Worm (Caenorhabditis elegans) whole organism, L1 larva: Measurements from ENCODE around the gene F48G7.5.
A peak's percentile ranks its signal among the peaks of the same experiment; 100 is the strongest.

Experiments
- C04F5.9 ChIP-seq: sonication (generic microtip); optimal IDR thresholded peaks from 2 replicates; lab custom pipeline; 2016; ENCODE audit warnings: missing genetic modification characterization, missing compliant biosample characterization
- C16A3.4 ChIP-seq: fragments of 150-350 bp; optimal IDR thresholded peaks from 2 replicates; lab custom pipeline; 2014; ENCODE audit warnings: missing biosample characterization, missing genetic modification characterization
- C34B4.2 ChIP-seq: sonication (generic microtip); optimal IDR thresholded peaks from 2 replicates; lab custom pipeline; 2017; ENCODE audit warnings: mild to moderate bottlenecking, missing genetic modification characterization, missing compliant biosample characterization
- aha-1 ChIP-seq: fragments of 150-350 bp; optimal IDR thresholded peaks from 2 replicates; lab custom pipeline; 2014; ENCODE audit warnings: missing biosample characterization, missing genetic modification characterization
- alr-1 ChIP-seq: fragments of 200-800 bp; sonication (Bioruptor generic); optimal IDR thresholded peaks from 2 replicates; lab custom pipeline; 2018; ENCODE audit warnings: borderline replicate concordance, mild to moderate bottlenecking, missing genetic modification characterization, missing compliant biosample characterization
- blmp-1 ChIP-seq: fragments of 150-350 bp; optimal IDR thresholded peaks from 2 replicates; lab custom pipeline; 2014; ENCODE audit warnings: missing biosample characterization, missing genetic modification characterization
- ceh-82 ChIP-seq, 3 experiments: fragments of 150-350 bp in 1 of 3; sonication (generic microtip) in 2 of 3; optimal IDR thresholded peaks; 2 replicates each; lab custom pipeline; 2014 to 2017; ENCODE audit warnings: missing biosample characterization in 3 of 3, missing genetic modification characterization in 3 of 3
- ceh-90 ChIP-seq: sonication (generic microtip); optimal IDR thresholded peaks from 2 replicates; lab custom pipeline; 2016; ENCODE audit warnings: missing genetic modification characterization, missing compliant biosample characterization
- dsc-1 ChIP-seq: sonication (generic microtip); optimal IDR thresholded peaks from 2 replicates; lab custom pipeline; 2016; ENCODE audit warnings: mild to moderate bottlenecking, missing genetic modification characterization, missing compliant biosample characterization
- efl-1 ChIP-seq, 4 experiments: fragments of 150-350 bp; optimal IDR thresholded peaks in 3 of 4; peaks in 1 of 4; 1 replicate in 1 of 4; 2 replicates in 3 of 4; lab custom pipeline; 2014; ENCODE audit warnings: missing biosample characterization in 2 of 4, missing genetic modification characterization in 2 of 4, missing genetic modification reagents in 2 of 4
- egl-27 ChIP-seq, 2 experiments: fragments of 150-350 bp in 1 of 2; sonication (generic microtip); optimal IDR thresholded peaks; 3 replicates each; lab custom pipeline; 2017 to 2018; ENCODE audit warnings: missing biosample characterization in 2 of 2, missing genetic modification characterization in 2 of 2, missing genetic modification reagents in 2 of 2
- elt-2 ChIP-seq: sonication (generic microtip); optimal IDR thresholded peaks from 2 replicates; lab custom pipeline; 2016; ENCODE audit warnings: missing genetic modification characterization, mild to moderate bottlenecking, inconsistent platforms, missing compliant biosample characterization, missing genetic modification reagents
- elt-3 ChIP-seq, 6 experiments: fragments of 150-350 bp in 1 of 6; sonication (generic microtip); optimal IDR thresholded peaks; 2 replicates each; lab custom pipeline; 2017 to 2018; ENCODE audit warnings: missing biosample characterization in 6 of 6, missing genetic modification characterization in 6 of 6, inconsistent platforms in 1 of 6
- fkh-8 ChIP-seq: sonication (generic microtip); optimal IDR thresholded peaks from 2 replicates; lab custom pipeline; 2016; ENCODE audit warnings: mild to moderate bottlenecking, missing genetic modification characterization, missing compliant biosample characterization
- hlh-4 ChIP-seq: sonication (generic microtip); optimal IDR thresholded peaks from 2 replicates; lab custom pipeline; 2016; ENCODE audit warnings: mild to moderate bottlenecking, missing genetic modification characterization, missing compliant biosample characterization
- irx-1 ChIP-seq: sonication (generic microtip); optimal IDR thresholded peaks from 2 replicates; lab custom pipeline; 2016; ENCODE audit warnings: missing genetic modification characterization, missing compliant biosample characterization
- jun-1 ChIP-seq: fragments of 150-350 bp; optimal IDR thresholded peaks from 2 replicates; lab custom pipeline; 2014; ENCODE audit warnings: missing biosample characterization, missing genetic modification reagents, missing genetic modification characterization
- lin-14 ChIP-seq: fragments of 200-800 bp; sonication (Bioruptor generic); optimal IDR thresholded peaks from 2 replicates; lab custom pipeline; 2018; ENCODE audit warnings: mild to moderate bottlenecking, missing genetic modification characterization, moderate library complexity, missing compliant biosample characterization
- lin-35 ChIP-seq, 2 experiments: fragments of 150-350 bp; optimal IDR thresholded peaks; 2 replicates each; lab custom pipeline; 2014; ENCODE audit warnings: missing biosample characterization in 2 of 2, missing genetic modification characterization in 2 of 2, missing genetic modification reagents in 2 of 2
- lsy-2 ChIP-seq, 2 experiments: fragments of 150-350 bp; optimal IDR thresholded peaks; 2 replicates each; lab custom pipeline; 2014; ENCODE audit warnings: missing biosample characterization in 2 of 2, missing genetic modification characterization in 2 of 2
- mab-9 ChIP-seq: fragments of 200-800 bp; sonication (Bioruptor generic); IDR thresholded peaks from 2 replicates; pipeline ENCODE4 v1.3.6; 2022; ENCODE audit warnings: missing genetic modification reagents, missing genetic modification characterization, missing compliant biosample characterization
- mdl-1 ChIP-seq, 2 experiments: fragments of 150-350 bp; optimal IDR thresholded peaks; 2 replicates each; lab custom pipeline; 2014 to 2017; ENCODE audit warnings: missing biosample characterization in 2 of 2, missing genetic modification characterization in 2 of 2, inconsistent platforms in 1 of 2
- mep-1 ChIP-seq: fragments of 150-350 bp; optimal IDR thresholded peaks from 2 replicates; lab custom pipeline; 2014; ENCODE audit warnings: missing biosample characterization, missing genetic modification characterization
- nhr-11 ChIP-seq: fragments of 150-350 bp; optimal IDR thresholded peaks from 2 replicates; lab custom pipeline; 2014; ENCODE audit warnings: missing biosample characterization, missing genetic modification characterization
- nhr-20 ChIP-seq: sonication (generic microtip); optimal IDR thresholded peaks from 2 replicates; lab custom pipeline; 2016; ENCODE audit warnings: mild to moderate bottlenecking, missing genetic modification characterization, missing compliant biosample characterization
- nhr-237 ChIP-seq: fragments of 150-350 bp; optimal IDR thresholded peaks from 2 replicates; lab custom pipeline; 2014; ENCODE audit warnings: missing biosample characterization, missing genetic modification characterization
- nhr-71 ChIP-seq: sonication (generic microtip); optimal IDR thresholded peaks from 2 replicates; lab custom pipeline; 2016; ENCODE audit warnings: mild to moderate bottlenecking, missing genetic modification characterization, moderate library complexity, missing compliant biosample characterization
- nhr-85 ChIP-seq: sonication (generic microtip); peaks from one replicate; lab custom pipeline; 2016; ENCODE audit warnings: missing genetic modification characterization, inconsistent platforms, missing compliant biosample characterization
- nhr-90 ChIP-seq: sonication (generic microtip); optimal IDR thresholded peaks from 2 replicates; lab custom pipeline; 2016; ENCODE audit warnings: mild to moderate bottlenecking, missing genetic modification characterization, missing compliant biosample characterization; ENCODE audit not compliant: poor library complexity
- pag-3 ChIP-seq: sonication (generic microtip); optimal IDR thresholded peaks from 2 replicates; lab custom pipeline; 2017; ENCODE audit warnings: missing genetic modification characterization, mild to moderate bottlenecking, missing compliant biosample characterization, antibody characterized with exemption, borderline replicate concordance; ENCODE audit not compliant: insufficient read depth
- pqm-1 ChIP-seq: sonication (generic microtip); optimal IDR thresholded peaks from 3 replicates; lab custom pipeline; 2017; ENCODE audit warnings: missing biosample characterization, missing genetic modification characterization
- rnt-1 ChIP-seq: sonication (generic microtip); optimal IDR thresholded peaks from 2 replicates; lab custom pipeline; 2016; ENCODE audit warnings: mild to moderate bottlenecking, missing genetic modification characterization, moderate library complexity, missing compliant biosample characterization
- skn-1 ChIP-seq: fragments of 150-350 bp; optimal IDR thresholded peaks from 2 replicates; lab custom pipeline; 2014; ENCODE audit warnings: missing biosample characterization, missing genetic modification characterization
- snpc-4 ChIP-seq: fragments of 150-350 bp; optimal IDR thresholded peaks from 2 replicates; lab custom pipeline; 2014; ENCODE audit warnings: missing biosample characterization, missing genetic modification characterization
- snu-23 ChIP-seq: sonication (generic microtip); optimal IDR thresholded peaks from 2 replicates; lab custom pipeline; 2016; ENCODE audit warnings: missing genetic modification characterization, missing compliant biosample characterization
- swsn-7 ChIP-seq: sonication (generic microtip); optimal IDR thresholded peaks from 2 replicates; lab custom pipeline; 2016; ENCODE audit warnings: missing genetic modification characterization, missing compliant biosample characterization
- tlp-1 ChIP-seq: fragments of 150-350 bp; optimal IDR thresholded peaks from 2 replicates; lab custom pipeline; 2014; ENCODE audit warnings: missing biosample characterization, missing genetic modification characterization
- unc-130 ChIP-seq: fragments of 150-350 bp; optimal IDR thresholded peaks from 2 replicates; lab custom pipeline; 2017; ENCODE audit warnings: missing biosample characterization, missing genetic modification characterization, inconsistent platforms
- unc-30 ChIP-seq: sonication (generic microtip); optimal IDR thresholded peaks from 2 replicates; lab custom pipeline; 2017; ENCODE audit warnings: missing biosample characterization, missing genetic modification characterization
- unc-62 ChIP-seq: fragments of 150-350 bp; optimal IDR thresholded peaks from 2 replicates; lab custom pipeline; 2014; ENCODE audit warnings: missing biosample characterization, missing genetic modification reagents, missing genetic modification characterization
- unc-86 ChIP-seq: sonication (generic microtip); optimal IDR thresholded peaks from 2 replicates; lab custom pipeline; 2016; ENCODE audit warnings: missing genetic modification characterization, missing compliant biosample characterization
- unc-98 ChIP-seq: fragments of 200-800 bp; sonication (Bioruptor generic); IDR thresholded peaks from 2 replicates; pipeline ENCODE4 v1.3.6; 2022; ENCODE audit warnings: missing genetic modification characterization, missing compliant biosample characterization
- vab-15 ChIP-seq: sonication (generic microtip); optimal IDR thresholded peaks from 2 replicates; lab custom pipeline; 2017; ENCODE audit warnings: missing genotype, mild to moderate bottlenecking, missing genetic modification characterization, missing compliant biosample characterization
- xbp-1 ChIP-seq: sonication (generic microtip); optimal IDR thresholded peaks from 2 replicates; lab custom pipeline; 2016; ENCODE audit warnings: missing genetic modification characterization, missing compliant biosample characterization

The F48G7.5 gene

ce11 chrV:642750-643149 is 20.0 kb upstream of the F48G7.5 start, which contains the start of gene nhr-190:
Gene nhr-190, minus strand, starts transcription at chrV:642924.
- TF ChIP-seq xbp-1 (tag; lab: Kevin White, UChicago) (no peak), swsn-7 (tag; lab: Kevin White, UChicago) (peak; percentile 30), nhr-20 (tag; lab: Kevin White, UChicago) (peak; percentile 22), fkh-8 (tag; lab: Kevin White, UChicago) (peak; percentile 41), ceh-90 (tag; lab: Kevin White, UChicago) (no peak), rnt-1 (tag; lab: Kevin White, UChicago) (peak; percentile 33), efl-1 (optimal IDR thresholded peaks at IDR 0.05; lab: Kevin White, UChicago) (peak; percentile 31 to 47), efl-1 (GFP tag; optimal IDR thresholded peaks at IDR 0.05 in 1 of 2; lab: Kevin White, UChicago) (no peak), ceh-82 (tag; optimal IDR thresholded peaks at IDR 0.05; lab: Kevin White, UChicago) (peak in 1 of 3 experiments; percentile 2), pqm-1 (tag; lab: Kevin White, UChicago) (no peak), mab-9 (GFP tag; lab: Robert Waterston, UW) (no peak)
- TF ChIP-seq, all 84 proteins: peak for 6

DNA sequence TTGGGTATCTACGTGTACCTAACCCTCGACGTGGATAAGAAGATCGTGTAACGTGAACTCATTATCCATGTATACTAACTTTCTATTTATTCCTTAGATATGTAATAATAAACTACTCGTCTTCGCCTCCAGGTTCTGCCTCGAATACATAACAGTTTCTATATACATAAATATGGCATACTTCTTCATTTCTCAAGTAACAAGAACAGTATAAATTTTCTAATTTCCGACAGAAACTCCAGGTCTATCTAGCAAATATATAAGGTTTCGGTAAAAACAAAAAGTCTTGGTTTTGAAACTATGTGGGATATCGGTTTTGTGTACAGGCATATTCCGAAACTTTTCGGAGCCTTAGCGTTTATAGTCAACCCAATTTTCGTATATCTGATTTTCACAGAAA is 15.6 kb upstream of the F48G7.5 start, which contains the start of gene srj-37:
TSS of gene srj-37 (plus strand) at position 301 of the 400 bp plus-strand sequence.
- TF ChIP-seq hlh-4 (no peak), nhr-11 (tag; lab: Kevin White, UChicago) (no peak), nhr-71 (tag; lab: Kevin White, UChicago) (no peak), egl-27 (tag; optimal IDR thresholded peaks at IDR 0.05; lab: Kevin White, UChicago) (no peak), ceh-82 (tag; optimal IDR thresholded peaks at IDR 0.05; lab: Kevin White, UChicago) (no peak), lsy-2 (tag; optimal IDR thresholded peaks at IDR 0.05; lab: Kevin White, UChicago) (no peak), C34B4.2 (no peak), C04F5.9 (tag; lab: Kevin White, UChicago) (no peak), aha-1 (tag; lab: Kevin White, UChicago) (no peak)

DNA sequence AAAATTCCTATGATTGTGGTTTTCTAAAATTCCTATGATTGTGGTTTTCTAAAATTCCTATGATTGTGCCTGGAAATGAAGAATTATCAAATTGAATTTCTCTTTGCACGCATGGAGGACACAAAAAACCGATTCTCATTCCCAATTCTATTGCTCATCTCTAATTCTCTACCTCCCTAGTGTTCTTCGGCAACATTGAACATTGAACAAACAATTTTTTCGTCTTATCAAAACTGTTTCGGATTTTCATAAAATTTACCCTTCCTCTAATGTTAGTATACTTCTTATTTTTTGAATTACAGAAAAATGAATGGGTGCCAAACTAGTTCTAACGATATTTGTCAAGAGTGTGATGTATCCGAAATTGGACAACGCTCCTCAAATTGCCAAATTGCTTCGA is 13.5 kb upstream of the F48G7.5 start, which contains the start of gene pals-31:
TSS of gene pals-31 (plus strand) at position 301 of the 400 bp plus-strand sequence.
- TF ChIP-seq vab-15 (tag; lab: Kevin White, UChicago): no peak
- no peak for TF ChIP-seq unc-30 (tag; lab: Kevin White, UChicago)

ce11 chrV:635630-636029 is 12.9 kb upstream of the F48G7.5 start:
- TF ChIP-seq fkh-8 (tag; lab: Kevin White, UChicago) (no peak), nhr-237 (tag; lab: Kevin White, UChicago) (no peak), lin-35 (GFP tag; optimal IDR thresholded peaks at IDR 0.05; lab: Kevin White, UChicago) (peak in 1 of 2 experiments; percentile 67), blmp-1 (tag; lab: Kevin White, UChicago) (peak; percentile 35), xbp-1 (tag; lab: Kevin White, UChicago) (no peak), unc-62 (no peak), tlp-1 (tag; lab: Kevin White, UChicago) (no peak), nhr-85 (peak; percentile 80), lin-14 (GFP tag; lab: Kevin White, UChicago) (peak; percentile 95), dsc-1 (no peak), C34B4.2 (no peak), alr-1 (tag; lab: Kevin White, UChicago) (no peak), unc-98 (no peak), nhr-71 (tag; lab: Kevin White, UChicago) (peak; percentile 27), nhr-20 (tag; lab: Kevin White, UChicago) (peak; percentile 33), unc-86 (tag; lab: Kevin White, UChicago) (no peak), elt-2 (tag; lab: Kevin White, UChicago) (peak; percentile 29), ceh-82 (tag; optimal IDR thresholded peaks at IDR 0.05; lab: Kevin White, UChicago) (no peak), mep-1 (tag; lab: Kevin White, UChicago) (no peak), lsy-2 (tag; optimal IDR thresholded peaks at IDR 0.05; lab: Kevin White, UChicago) (peak in 1 of 2 experiments; percentile 10), nhr-90 (tag; lab: Kevin White, UChicago) (peak; percentile 0), mdl-1 (tag; optimal IDR thresholded peaks at IDR 0.05; lab: Kevin White, UChicago) (peak in 1 of 2 experiments; percentile 47), elt-3 (tag; optimal IDR thresholded peaks at IDR 0.05; lab: Kevin White, UChicago) (peak in 1 of 6 experiments; percentile 8), unc-130 (tag; lab: Kevin White, UChicago) (peak; percentile 20), irx-1 (tag; lab: Kevin White, UChicago) (no peak), snpc-4 (peak; percentile 66), C16A3.4 (peak; percentile 27), skn-1 (tag; lab: Kevin White, UChicago) (no peak), pag-3 (tag; lab: Kevin White, UChicago) (no peak), snu-23 (GFP tag; lab: Kevin White, UChicago) (peak; percentile 44), jun-1 (tag; lab: Kevin White, UChicago) (no peak)
